Fruit fly (Drosophila melanogaster) whole organism, embryonic: ENCODE measurements around the gene CG10730.

Experiments
- CG10462 ChIP-seq: fragments of 200-800 bp; sonication (Bioruptor generic); optimal IDR thresholded peaks from 2 replicates; lab custom pipeline; 2016; ENCODE audit warnings: missing biosample characterization, missing genetic modification characterization
- CG10543 ChIP-seq: fragments of 200-800 bp; sonication (Bioruptor generic); optimal IDR thresholded peaks from 3 replicates; lab custom pipeline; 2017; ENCODE audit warnings: missing biosample characterization, mild to moderate bottlenecking, missing genetic modification characterization, moderate library complexity
- CG11723 ChIP-seq: fragments of 200-800 bp; sonication (Bioruptor generic); optimal IDR thresholded peaks from 2 replicates; lab custom pipeline; 2017; ENCODE audit warnings: missing biosample characterization, mild to moderate bottlenecking, missing genetic modification characterization
- CG13894 ChIP-seq: fragments of 200-800 bp; sonication (Bioruptor generic); optimal IDR thresholded peaks from 3 replicates; lab custom pipeline; 2018; ENCODE audit warnings: missing biosample characterization, mild to moderate bottlenecking, missing genetic modification characterization, moderate library complexity
- CG14050 ChIP-seq: fragments of 200-800 bp; sonication (Bioruptor generic); IDR thresholded peaks from 3 replicates; pipeline ENCODE4 v1.3.6; 2022; ENCODE audit warnings: missing biosample characterization, missing genetic modification characterization
- CG14710 ChIP-seq: fragments of 200-800 bp; sonication (Bioruptor generic); optimal IDR thresholded peaks from 3 replicates; lab custom pipeline; 2019; ENCODE audit warnings: missing biosample characterization, mild to moderate bottlenecking, missing genetic modification characterization, moderate library complexity
- CG14965 ChIP-seq: fragments of 200-800 bp; sonication (Bioruptor generic); optimal IDR thresholded peaks from 2 replicates; lab custom pipeline; 2016; ENCODE audit warnings: missing biosample characterization, missing genetic modification characterization, borderline replicate concordance
- CG15514 ChIP-seq: fragments of 200-800 bp; sonication (Bioruptor generic); optimal IDR thresholded peaks from 3 replicates; lab custom pipeline; 2017; ENCODE audit warnings: missing biosample characterization, missing genetic modification characterization, mild to moderate bottlenecking, moderate library complexity, missing genetic modification reagents
- CG16815 ChIP-seq: fragments of 200-800 bp; sonication (Bioruptor generic); optimal IDR thresholded peaks from 3 replicates; lab custom pipeline; 2017; ENCODE audit warnings: missing biosample characterization, mild to moderate bottlenecking, missing genetic modification characterization
- CG1832 ChIP-seq: fragments of 200-800 bp; sonication (Bioruptor generic); optimal IDR thresholded peaks from 2 replicates; lab custom pipeline; 2017; ENCODE audit warnings: missing biosample characterization, mild to moderate bottlenecking, missing genetic modification characterization, inconsistent platforms
- CG30020 ChIP-seq: fragments of 200-800 bp; optimal IDR thresholded peaks from 2 replicates; lab custom pipeline; 2019; ENCODE audit warnings: missing biosample characterization, mild to moderate bottlenecking, missing genetic modification characterization, moderate library complexity
- CG3281 ChIP-seq: fragments of 200-800 bp; sonication (Bioruptor generic); optimal IDR thresholded peaks from 3 replicates; lab custom pipeline; 2017; ENCODE audit warnings: missing biosample characterization, mild to moderate bottlenecking, missing genetic modification characterization
- CG4707 ChIP-seq: fragments of 200-800 bp; sonication (Bioruptor generic); optimal IDR thresholded peaks from 2 replicates; lab custom pipeline; 2018; ENCODE audit warnings: missing biosample characterization, mild to moderate bottlenecking, missing genetic modification characterization, moderate library complexity
- CG5245 ChIP-seq: fragments of 200-800 bp; sonication (Bioruptor generic); optimal IDR thresholded peaks from 3 replicates; lab custom pipeline; 2016; ENCODE audit warnings: missing biosample characterization, missing genetic modification characterization
- CG5953 ChIP-seq: fragments of 200-800 bp; sonication (Bioruptor generic); IDR thresholded peaks from 2 replicates; pipeline ENCODE4 v1.3.6; 2022; ENCODE audit warnings: missing biosample characterization, missing genetic modification characterization
- CG6175 ChIP-seq: fragments of 200-800 bp; sonication (Bioruptor generic); IDR thresholded peaks from 3 replicates; pipeline ENCODE4 v1.3.6; 2022; ENCODE audit warnings: missing biosample characterization, missing genetic modification characterization
- CG6791 ChIP-seq: fragments of 200-800 bp; sonication (Bioruptor generic); IDR thresholded peaks from 3 replicates; pipeline ENCODE4 v1.3.6; 2022; ENCODE audit warnings: missing biosample characterization, missing genetic modification characterization; ENCODE audit not compliant: partially characterized antibody
- CG8290 ChIP-seq, 3 experiments: fragments of 200-800 bp; sonication (Bioruptor generic); optimal IDR thresholded peaks; 2 replicates each; lab custom pipeline; 2016 to 2019; ENCODE audit warnings: missing biosample characterization in 3 of 3, missing genetic modification characterization in 3 of 3, mild to moderate bottlenecking in 2 of 3, moderate library complexity in 1 of 3
- CG9817 ChIP-seq: fragments of 200-800 bp; sonication (Bioruptor generic); optimal IDR thresholded peaks from 2 replicates; lab custom pipeline; 2018; ENCODE audit warnings: missing biosample characterization, mild to moderate bottlenecking, missing genetic modification characterization, moderate library complexity
- CTCF ChIP-seq: fragments of 200-800 bp; sonication (Bioruptor generic); optimal IDR thresholded peaks from 2 replicates; lab custom pipeline; 2017; ENCODE audit warnings: missing biosample characterization, mild to moderate bottlenecking, missing genetic modification characterization, moderate library complexity
- CkIIα-i1 ChIP-seq: fragments of 200-800 bp; sonication (Bioruptor generic); IDR thresholded peaks from 2 replicates; pipeline ENCODE4 v1.3.6; 2022; ENCODE audit warnings: missing biosample characterization, missing genetic modification characterization
- Dip2 ChIP-seq: fragments of 200-800 bp; sonication (Bioruptor generic); IDR thresholded peaks from 2 replicates; pipeline ENCODE4 v1.3.6; 2022; ENCODE audit warnings: missing biosample characterization, missing genetic modification characterization
- Dll ChIP-seq: fragments of 200-800 bp; sonication (Bioruptor generic); IDR thresholded peaks from 4 replicates; pipeline ENCODE4 v1.3.6; 2022; ENCODE audit warnings: missing biosample characterization, missing genetic modification characterization; ENCODE audit not compliant: partially characterized antibody
- Dp ChIP-seq: fragments of 200-800 bp; sonication (Bioruptor generic); optimal IDR thresholded peaks from 2 replicates; lab custom pipeline; 2018; ENCODE audit warnings: missing biosample characterization, mild to moderate bottlenecking, missing genetic modification characterization, moderate library complexity
- Fer1 ChIP-seq: fragments of 200-800 bp; sonication (Bioruptor generic); optimal IDR thresholded peaks from 2 replicates; lab custom pipeline; 2017; ENCODE audit warnings: missing biosample characterization, mild to moderate bottlenecking, missing genetic modification characterization
- Gug ChIP-seq: fragments of 200-800 bp; sonication (Bioruptor generic); IDR thresholded peaks from 4 replicates; pipeline ENCODE4 v1.3.6; 2022; ENCODE audit warnings: missing biosample characterization, missing genetic modification characterization
- Hey ChIP-seq: fragments of 200-800 bp; sonication (Bioruptor generic); optimal IDR thresholded peaks from 3 replicates; lab custom pipeline; 2018; ENCODE audit warnings: missing biosample characterization, mild to moderate bottlenecking, missing genetic modification characterization
- Kr ChIP-seq: fragments of 200-800 bp; sonication (Bioruptor generic); optimal IDR thresholded peaks from 2 replicates; lab custom pipeline; 2017; ENCODE audit warnings: missing biosample characterization, mild to moderate bottlenecking, missing genetic modification characterization
- Mad ChIP-seq: fragments of 200-800 bp; sonication (Bioruptor generic); optimal IDR thresholded peaks from 2 replicates; lab custom pipeline; 2016; ENCODE audit warnings: missing biosample characterization, missing genetic modification characterization
- Mrtf ChIP-seq: fragments of 200-800 bp; sonication (Bioruptor generic); IDR thresholded peaks from 3 replicates; pipeline ENCODE4 v1.3.6; 2022; ENCODE audit warnings: missing biosample characterization, missing genetic modification characterization
- Rfx ChIP-seq: fragments of 200-800 bp; sonication (Bioruptor generic); IDR thresholded peaks from 2 replicates; pipeline ENCODE4 v1.3.6; 2022; ENCODE audit warnings: missing biosample characterization, missing genetic modification characterization
- Sry-δ ChIP-seq: fragments of 200-800 bp; sonication (Bioruptor generic); optimal IDR thresholded peaks from 2 replicates; lab custom pipeline; 2016; ENCODE audit warnings: missing biosample characterization, missing genetic modification characterization
- TFAM ChIP-seq: fragments of 200-800 bp; sonication (Bioruptor generic); optimal IDR thresholded peaks from 2 replicates; lab custom pipeline; 2017; ENCODE audit warnings: missing biosample characterization, missing genetic modification characterization, inconsistent platforms
- Tbp ChIP-seq: fragments of >200 bp; optimal IDR thresholded peaks from 2 replicates; lab custom pipeline; 2018; ENCODE audit warnings: missing biosample characterization, missing genetic modification characterization
- az2 ChIP-seq: fragments of 200-800 bp; sonication (Bioruptor generic); optimal IDR thresholded peaks from 3 replicates; lab custom pipeline; 2016; ENCODE audit warnings: missing biosample characterization, missing genetic modification characterization
- chinmo ChIP-seq: fragments of 200-800 bp; sonication (Bioruptor generic); IDR thresholded peaks from 4 replicates; pipeline ENCODE4 v1.3.6; 2022; ENCODE audit warnings: missing biosample characterization, missing genetic modification characterization; ENCODE audit not compliant: partially characterized antibody
- eve ChIP-seq, 2 experiments: fragments of >200 bp; optimal IDR thresholded peaks; 2 replicates each; lab custom pipeline; 2017; ENCODE audit warnings: missing biosample characterization in 2 of 2, missing genetic modification characterization in 2 of 2
- ftz-f1 ChIP-seq: fragments of 200-800 bp; sonication (Bioruptor generic); optimal IDR thresholded peaks from 2 replicates; lab custom pipeline; 2016; ENCODE audit warnings: missing biosample characterization, missing genetic modification characterization
- gce ChIP-seq: fragments of 200-800 bp; sonication (Bioruptor generic); IDR thresholded peaks from 3 replicates; pipeline ENCODE4 v1.3.6; 2022; ENCODE audit warnings: missing biosample characterization, missing genetic modification characterization
- gcm2 ChIP-seq: fragments of 200-800 bp; sonication (Bioruptor generic); optimal IDR thresholded peaks from 2 replicates; lab custom pipeline; 2016; ENCODE audit warnings: missing biosample characterization, missing genetic modification characterization
- gfzf ChIP-seq: fragments of 200-800 bp; sonication (Bioruptor generic); optimal IDR thresholded peaks from 2 replicates; lab custom pipeline; 2016; ENCODE audit warnings: missing biosample characterization, mild to moderate bottlenecking, missing genetic modification characterization, moderate library complexity
- ham ChIP-seq: fragments of 200-800 bp; sonication (Bioruptor generic); IDR thresholded peaks from 2 replicates; pipeline ENCODE4 v1.3.6; 2022; ENCODE audit warnings: missing biosample characterization, missing genetic modification characterization
- kah ChIP-seq: fragments of 200-800 bp; sonication (Bioruptor generic); optimal IDR thresholded peaks from 2 replicates; lab custom pipeline; 2018; ENCODE audit warnings: missing biosample characterization, mild to moderate bottlenecking, missing genetic modification characterization
- ken ChIP-seq: fragments of 200-800 bp; sonication (Bioruptor generic); IDR thresholded peaks from 3 replicates; pipeline ENCODE4 v1.3.6; 2022; ENCODE audit warnings: missing biosample characterization, missing genetic modification characterization
- lilli ChIP-seq: fragments of 200-800 bp; sonication (Bioruptor generic); optimal IDR thresholded peaks from 3 replicates; lab custom pipeline; 2016; ENCODE audit warnings: missing biosample characterization, missing genetic modification characterization
- lmd ChIP-seq: fragments of 200-800 bp; sonication (Bioruptor generic); IDR thresholded peaks from 2 replicates; pipeline ENCODE4 v1.3.6; 2022; ENCODE audit warnings: missing biosample characterization, missing genetic modification characterization
- oc ChIP-seq: fragments of 200-800 bp; sonication (Bioruptor generic); optimal IDR thresholded peaks from 2 replicates; lab custom pipeline; 2018; ENCODE audit warnings: missing biosample characterization, mild to moderate bottlenecking, missing genetic modification characterization, moderate library complexity
- otp ChIP-seq: fragments of 200-800 bp; sonication (Bioruptor generic); IDR thresholded peaks from 3 replicates; pipeline ENCODE4, ENCODE4 v1.3.6; 2022; ENCODE audit warnings: missing biosample characterization, missing genetic modification characterization
- phol ChIP-seq: fragments of 200-800 bp; sonication (Bioruptor generic); optimal IDR thresholded peaks from 3 replicates; lab custom pipeline; 2018; ENCODE audit warnings: missing biosample characterization, mild to moderate bottlenecking, missing genetic modification characterization, moderate library complexity
- pnt ChIP-seq: fragments of 200-800 bp; sonication (Bioruptor generic); optimal IDR thresholded peaks from 3 replicates; lab custom pipeline; 2016; ENCODE audit warnings: missing biosample characterization, missing genetic modification characterization
- shn ChIP-seq: fragments of 200-800 bp; sonication (Bioruptor generic); optimal IDR thresholded peaks from 3 replicates; lab custom pipeline; 2016; ENCODE audit warnings: missing biosample characterization, missing genetic modification characterization
- usp ChIP-seq: fragments of >200 bp; optimal IDR thresholded peaks from 2 replicates; lab custom pipeline; 2017; ENCODE audit warnings: missing biosample characterization, missing genetic modification characterization

The CG10730 gene

dm6 chr2L:20066233-20066650 is 5.8 kb downstream of the CG10730 start, which contains the start of gene bwa (continued):
- TF ChIP-seq phol (tag; lab: Kevin White, UChicago) (peak; percentile 59), CG13894 (tag; lab: Kevin White, UChicago) (no peak), shn (GFP tag; lab: Kevin White, UChicago) (no peak), Kr (GFP tag; lab: Kevin White, UChicago) (no peak), TFAM (GFP tag; lab: Kevin White, UChicago) (no peak), CG14050 (GFP tag; lab: Robert Waterston, UW) (no peak), Mrtf (GFP tag; lab: Robert Waterston, UW) (no peak), gcm2 (GFP tag; lab: Kevin White, UChicago) (no peak), pnt (no peak), ham (no peak), Sry-δ (GFP tag; lab: Kevin White, UChicago) (peak; percentile 27), CG1832 (GFP tag; lab: Kevin White, UChicago) (no peak), ftz-f1 (no peak), CG9817 (no peak), usp (GFP tag; lab: Kevin White, UChicago) (no peak), chinmo (GFP tag; lab: Robert Waterston, UW) (0 out of 4 replicates have a peak, but pooled peaks have one; percentile 45), Fer1 (peak; percentile 4), CG14710 (peak; percentile 28), CG11723 (GFP tag; lab: Kevin White, UChicago) (peak; percentile 10), gce (GFP tag; lab: Robert Waterston, UW) (no peak), CG14965 (no peak), CG3281 (GFP tag; lab: Kevin White, UChicago) (peak; percentile 10), otp (GFP tag; lab: Robert Waterston, UW) (no peak), CTCF (peak; percentile 75), ken (no peak), az2 (GFP tag; lab: Kevin White, UChicago) (no peak), lmd (GFP tag; lab: Robert Waterston, UW) (no peak), eve (GFP tag; optimal IDR thresholded peaks at IDR 0.05; lab: Kevin White, UChicago) (no peak), CkIIα-i1 (no peak), Dp (peak; percentile 83), CG30020 (tag; lab: Kevin White, UChicago) (no peak), CG6791 (GFP tag; lab: Robert Waterston, UW) (peak; percentile 46; the same call in 1 of the 3 replicates), gfzf (GFP tag; lab: Kevin White, UChicago) (peak; percentile 96), CG5953 (GFP tag; lab: Robert Waterston, UW) (no peak), Rfx (GFP tag; lab: Robert Waterston, UW) (no peak), CG16815 (GFP tag; lab: Kevin White, UChicago) (no peak), kah (GFP tag; lab: Kevin White, UChicago) (no peak), oc (tag; lab: Kevin White, UChicago) (no peak), CG15514 (GFP tag; lab: Kevin White, UChicago) (peak; percentile 64), CG6175 (GFP tag; lab: Robert Waterston, UW) (no peak), CG10543 (GFP tag; lab: Kevin White, UChicago) (no peak), CG10462 (GFP tag; lab: Kevin White, UChicago) (peak; percentile 99), CG5245 (GFP tag; lab: Kevin White, UChicago) (no peak), CG4707 (GFP tag; lab: Kevin White, UChicago) (no peak), Hey (tag; lab: Kevin White, UChicago) (no peak), Gug (GFP tag; lab: Robert Waterston, UW) (no peak), Dip2 (no peak), Dll (GFP tag; lab: Robert Waterston, UW) (peak; percentile 16; the same call in 1 of the 4 replicates), lilli (GFP tag; lab: Kevin White, UChicago) (no peak), Tbp (GFP tag; lab: Kevin White, UChicago) (no peak), Mad (GFP tag; lab: Kevin White, UChicago) (no peak), CG8290 (GFP tag; optimal IDR thresholded peaks at IDR 0.05; lab: Kevin White, UChicago) (no peak), CG8290 (tag; optimal IDR thresholded peaks at IDR 0.05; lab: Kevin White, UChicago) (peak in 1 of 2 experiments; percentile 34)
